Fruit fly (Drosophila melanogaster) whole organism, embryonic: ENCODE measurements around the gene Dhc36C.
A peak's percentile ranks its signal among the peaks of the same experiment; 100 is the strongest.

ENCODE experiments used
- Adf1 ChIP-seq: fragments of 200-800 bp; sonication (Bioruptor generic); IDR thresholded peaks from 2 replicates; pipeline ENCODE4 v1.3.6; 2022; ENCODE audit warnings: missing biosample characterization, missing genetic modification characterization
- Bdp1 ChIP-seq: fragments of 200-800 bp; sonication (Bioruptor generic); optimal IDR thresholded peaks from 3 replicates; lab custom pipeline; 2016; ENCODE audit warnings: missing biosample characterization, missing genetic modification characterization
- CG10274 ChIP-seq: fragments of 200-800 bp; sonication (Bioruptor generic); optimal IDR thresholded peaks from 3 replicates; lab custom pipeline; 2017; ENCODE audit warnings: missing biosample characterization, mild to moderate bottlenecking, missing genetic modification characterization
- CG11504 ChIP-seq: fragments of 200-800 bp; sonication (Bioruptor generic); optimal IDR thresholded peaks from 3 replicates; lab custom pipeline; 2019; ENCODE audit warnings: missing biosample characterization, mild to moderate bottlenecking, missing genetic modification characterization, moderate library complexity
- CG11560 ChIP-seq: fragments of 200-800 bp; sonication (Bioruptor generic); IDR thresholded peaks from 3 replicates; pipeline ENCODE4 v1.3.6; 2022; ENCODE audit warnings: missing biosample characterization, missing genetic modification characterization
- CG12942 ChIP-seq: fragments of 200-800 bp; sonication (Bioruptor generic); optimal IDR thresholded peaks from 3 replicates; lab custom pipeline; 2016; ENCODE audit warnings: missing biosample characterization, missing genetic modification characterization
- CG14441 ChIP-seq: fragments of 200-800 bp; sonication (Bioruptor generic); IDR thresholded peaks from 2 replicates; pipeline ENCODE4 v1.3.6; 2022; ENCODE audit warnings: missing biosample characterization, missing genetic modification characterization
- CG15601 ChIP-seq: fragments of 200-800 bp; sonication (Bioruptor generic); optimal IDR thresholded peaks from 3 replicates; lab custom pipeline; 2019; ENCODE audit warnings: missing biosample characterization, mild to moderate bottlenecking, missing genetic modification characterization, moderate library complexity
- CG15696 ChIP-seq: fragments of 200-800 bp; sonication (Bioruptor generic); optimal IDR thresholded peaks from 2 replicates; lab custom pipeline; 2019; ENCODE audit warnings: missing biosample characterization, mild to moderate bottlenecking, missing genetic modification characterization, moderate library complexity
- CG1603 ChIP-seq: fragments of 200-800 bp; sonication (Bioruptor generic); optimal IDR thresholded peaks from 2 replicates; lab custom pipeline; 2019; ENCODE audit warnings: missing biosample characterization, mild to moderate bottlenecking, missing genetic modification characterization, moderate library complexity
- CG18599 ChIP-seq: fragments of 200-800 bp; sonication (Bioruptor generic); optimal IDR thresholded peaks from 3 replicates; lab custom pipeline; 2017; ENCODE audit warnings: missing biosample characterization, missing genetic modification characterization, mild to moderate bottlenecking, moderate library complexity, missing genetic modification reagents
- CG18619 ChIP-seq: fragments of 200-800 bp; sonication (Bioruptor generic); optimal IDR thresholded peaks from 3 replicates; lab custom pipeline; 2017; ENCODE audit warnings: missing biosample characterization, mild to moderate bottlenecking, missing genetic modification characterization
- CG2678 ChIP-seq: fragments of 200-800 bp; sonication (Bioruptor generic); optimal IDR thresholded peaks from 3 replicates; lab custom pipeline; 2019; ENCODE audit warnings: missing biosample characterization, mild to moderate bottlenecking, missing genetic modification characterization, moderate library complexity
- CG31388 ChIP-seq: fragments of 200-800 bp; sonication (Bioruptor generic); optimal IDR thresholded peaks from 2 replicates; lab custom pipeline; 2016; ENCODE audit warnings: missing biosample characterization, missing genetic modification characterization
- CG31441 ChIP-seq: fragments of 200-800 bp; sonication (Bioruptor generic); IDR thresholded peaks from 2 replicates; pipeline ENCODE4 v1.3.6; 2022; ENCODE audit warnings: missing biosample characterization, missing genetic modification characterization
- CG34422 ChIP-seq: fragments of 200-800 bp; sonication (Bioruptor generic); IDR thresholded peaks from 3 replicates; pipeline ENCODE4 v1.3.6; 2022; ENCODE audit warnings: missing biosample characterization, missing genetic modification characterization
- CG42726 ChIP-seq: fragments of 200-800 bp; sonication (Bioruptor generic); IDR thresholded peaks from 2 replicates; pipeline ENCODE4 v1.3.6; 2022; ENCODE audit warnings: missing biosample characterization, missing genetic modification characterization; ENCODE audit not compliant: partially characterized antibody
- CG4820 ChIP-seq: fragments of 200-800 bp; sonication (Bioruptor generic); optimal IDR thresholded peaks from 3 replicates; lab custom pipeline; 2016; ENCODE audit warnings: missing biosample characterization, missing genetic modification characterization
- CG7963 ChIP-seq: fragments of 200-800 bp; sonication (Bioruptor generic); IDR thresholded peaks from 3 replicates; pipeline ENCODE4 v1.3.6; 2022; ENCODE audit warnings: missing biosample characterization, missing genetic modification characterization; ENCODE audit not compliant: partially characterized antibody
- CG8388 ChIP-seq: fragments of 200-800 bp; sonication (Bioruptor generic); optimal IDR thresholded peaks from 2 replicates; lab custom pipeline; 2019; ENCODE audit warnings: missing biosample characterization, mild to moderate bottlenecking, missing genetic modification characterization, moderate library complexity
- CG9817 ChIP-seq: fragments of 200-800 bp; sonication (Bioruptor generic); optimal IDR thresholded peaks from 2 replicates; lab custom pipeline; 2018; ENCODE audit warnings: missing biosample characterization, mild to moderate bottlenecking, missing genetic modification characterization, moderate library complexity
- CG9876 ChIP-seq: fragments of 200-800 bp; sonication (Bioruptor generic); optimal IDR thresholded peaks from 2 replicates; lab custom pipeline; 2016; ENCODE audit warnings: missing biosample characterization, missing genetic modification characterization
- Dek ChIP-seq: fragments of 200-800 bp; sonication (Bioruptor generic); optimal IDR thresholded peaks from 3 replicates; lab custom pipeline; 2019; ENCODE audit warnings: missing biosample characterization, mild to moderate bottlenecking, missing genetic modification characterization, moderate library complexity
- Gug ChIP-seq: fragments of 200-800 bp; sonication (Bioruptor generic); IDR thresholded peaks from 4 replicates; pipeline ENCODE4 v1.3.6; 2022; ENCODE audit warnings: missing biosample characterization, missing genetic modification characterization
- Hand ChIP-seq: fragments of 200-800 bp; sonication (Bioruptor generic); optimal IDR thresholded peaks from 2 replicates; lab custom pipeline; 2017; ENCODE audit warnings: mild to moderate bottlenecking, missing biosample characterization, missing genetic modification reagents, missing genetic modification characterization
- HmgZ ChIP-seq: fragments of 200-800 bp; sonication (Bioruptor generic); optimal IDR thresholded peaks from 2 replicates; lab custom pipeline; 2018; ENCODE audit warnings: missing biosample characterization, mild to moderate bottlenecking, missing genetic modification characterization
- NC2α ChIP-seq: fragments of 200-800 bp; sonication (Bioruptor generic); optimal IDR thresholded peaks from 2 replicates; lab custom pipeline; 2016; ENCODE audit warnings: missing biosample characterization, missing genetic modification characterization
- NK7.1 ChIP-seq: fragments of 200-800 bp; sonication (Bioruptor generic); optimal IDR thresholded peaks from 3 replicates; lab custom pipeline; 2016; ENCODE audit warnings: missing biosample characterization, missing genetic modification characterization
- NfI ChIP-seq: fragments of 200-800 bp; sonication (Bioruptor generic); optimal IDR thresholded peaks from 3 replicates; lab custom pipeline; 2018; ENCODE audit warnings: missing biosample characterization, mild to moderate bottlenecking, missing genetic modification characterization, moderate library complexity
- Rx ChIP-seq: fragments of 200-800 bp; sonication (Bioruptor generic); IDR thresholded peaks from 2 replicates; pipeline ENCODE4 v1.3.6; 2022; ENCODE audit warnings: missing biosample characterization, missing genetic modification characterization
- Sin3A ChIP-seq: fragments of >200 bp; optimal IDR thresholded peaks from 2 replicates; lab custom pipeline; 2018
- Six4 ChIP-seq: fragments of 200-800 bp; sonication (Bioruptor generic); optimal IDR thresholded peaks from 2 replicates; lab custom pipeline; 2016; ENCODE audit warnings: missing biosample characterization, missing genetic modification characterization
- chm ChIP-seq: fragments of 200-800 bp; sonication (Bioruptor generic); IDR thresholded peaks from 2 replicates; pipeline ENCODE4 v1.3.6; 2022; ENCODE audit warnings: missing biosample characterization, missing genetic modification characterization
- ci ChIP-seq: fragments of 200-800 bp; sonication (Bioruptor generic); IDR thresholded peaks from 3 replicates; pipeline ENCODE4 v1.3.6; 2022; ENCODE audit warnings: missing biosample characterization, missing genetic modification characterization
- crp ChIP-seq, 2 experiments: fragments of 200-800 bp; sonication (Bioruptor generic); optimal IDR thresholded peaks; 2 replicates in 1 of 2; 3 replicates in 1 of 2; lab custom pipeline; 2017; ENCODE audit warnings: missing biosample characterization in 2 of 2, missing genetic modification characterization in 2 of 2, mild to moderate bottlenecking in 1 of 2, moderate library complexity in 1 of 2
- eve ChIP-seq, 2 experiments: fragments of >200 bp; optimal IDR thresholded peaks; 2 replicates each; lab custom pipeline; 2017; ENCODE audit warnings: missing biosample characterization in 2 of 2, missing genetic modification characterization in 2 of 2
- fu2 ChIP-seq: fragments of 200-800 bp; sonication (Bioruptor generic); optimal IDR thresholded peaks from 2 replicates; lab custom pipeline; 2016; ENCODE audit warnings: missing biosample characterization, missing genetic modification characterization
- grau ChIP-seq: fragments of 200-800 bp; optimal IDR thresholded peaks from 3 replicates; lab custom pipeline; 2019; ENCODE audit warnings: missing biosample characterization, mild to moderate bottlenecking, missing genetic modification characterization, moderate library complexity
- gt ChIP-seq: fragments of 200-800 bp; sonication (Bioruptor generic); IDR thresholded peaks from 2 replicates; pipeline ENCODE4 v1.3.6; 2022; ENCODE audit warnings: missing biosample characterization, missing genetic modification characterization
- her ChIP-seq: fragments of 200-800 bp; sonication (Bioruptor generic); optimal IDR thresholded peaks from 2 replicates; lab custom pipeline; 2016; ENCODE audit warnings: missing biosample characterization, missing genetic modification characterization
- inv ChIP-seq: fragments of 200-800 bp; sonication (Bioruptor generic); IDR thresholded peaks from 2 replicates; pipeline ENCODE4 v1.3.6; 2022; ENCODE audit warnings: missing biosample characterization, missing genetic modification characterization; ENCODE audit not compliant: partially characterized antibody
- lab ChIP-seq: fragments of 200-800 bp; sonication (Bioruptor generic); optimal IDR thresholded peaks from 3 replicates; lab custom pipeline; 2017; ENCODE audit warnings: missing biosample characterization, missing genetic modification characterization, mild to moderate bottlenecking, moderate library complexity, missing genetic modification reagents
- nmo ChIP-seq: fragments of 200-800 bp; sonication (Bioruptor generic); optimal IDR thresholded peaks from 2 replicates; lab custom pipeline; 2018; ENCODE audit warnings: missing biosample characterization, mild to moderate bottlenecking, missing genetic modification characterization, moderate library complexity
- p53 ChIP-seq: fragments of 200-800 bp; sonication (Bioruptor generic); optimal IDR thresholded peaks from 2 replicates; lab custom pipeline; 2016; ENCODE audit warnings: missing biosample characterization, missing genetic modification characterization
- pb ChIP-seq: fragments of 200-800 bp; sonication (Bioruptor generic); optimal IDR thresholded peaks from 3 replicates; lab custom pipeline; 2016; ENCODE audit warnings: missing biosample characterization, missing genetic modification characterization
- schlank ChIP-seq: fragments of 200-800 bp; sonication (Bioruptor generic); optimal IDR thresholded peaks from 2 replicates; lab custom pipeline; 2018; ENCODE audit warnings: missing biosample characterization, mild to moderate bottlenecking, missing genetic modification characterization
- tgo ChIP-seq: fragments of 200-800 bp; sonication (Bioruptor generic); IDR thresholded peaks from 3 replicates; pipeline ENCODE4 v1.3.6; 2022; ENCODE audit warnings: missing biosample characterization, missing genetic modification characterization
- yki ChIP-seq: fragments of >200 bp; optimal IDR thresholded peaks from 3 replicates; lab custom pipeline; 2018
- zf30C ChIP-seq: fragments of 200-800 bp; sonication (Bioruptor generic); optimal IDR thresholded peaks from 3 replicates; lab custom pipeline; 2018; ENCODE audit warnings: missing biosample characterization, mild to moderate bottlenecking, missing genetic modification characterization

The Dhc36C gene

DNA sequence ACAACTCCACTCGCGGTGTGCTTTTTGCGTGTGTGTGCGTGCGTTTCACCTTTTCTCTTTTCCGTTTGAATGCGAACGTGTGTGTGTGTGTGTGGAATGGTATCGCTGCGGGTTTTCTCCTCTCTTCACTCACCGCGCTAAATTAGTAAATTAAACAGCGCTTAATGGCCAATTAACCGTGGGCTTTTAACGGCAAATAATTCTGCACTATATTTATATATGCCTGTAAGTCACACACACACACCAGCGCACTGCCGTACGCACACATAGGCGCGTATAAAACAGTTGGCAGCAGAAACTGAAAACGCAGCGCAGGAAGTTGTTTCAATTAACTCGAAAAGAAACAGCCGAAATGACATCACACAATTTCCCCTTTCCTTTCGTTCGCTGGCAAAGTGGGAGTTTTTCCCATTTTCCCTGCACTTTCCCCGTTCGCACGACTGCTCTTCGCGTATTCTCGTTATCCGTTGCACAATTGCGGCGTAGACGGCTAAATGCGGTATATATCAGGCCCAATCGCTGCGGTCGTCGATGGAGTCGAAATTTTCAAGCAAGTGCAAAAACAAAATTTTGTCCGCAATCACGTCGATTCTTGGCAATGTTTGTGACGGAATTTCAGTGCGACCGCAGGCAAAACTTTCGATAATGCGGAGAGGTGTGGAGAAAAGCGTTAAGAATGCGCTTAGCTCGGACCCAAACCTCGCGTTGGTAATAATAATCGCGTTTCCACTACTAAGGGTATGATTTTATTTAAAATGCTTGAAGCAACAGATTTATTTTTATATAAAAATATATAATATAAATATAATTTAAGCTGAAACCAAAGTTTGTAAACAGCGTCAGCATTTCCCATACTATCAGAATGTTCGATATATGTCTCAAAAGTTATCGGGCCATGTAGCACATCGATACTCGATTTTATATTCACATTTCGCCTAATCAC is 28.3 kb upstream of the Dhc36C start, which contains the start of gene BicD (continued):
- peak; percentile 47; the same call in 1 of the 2 replicates for TF ChIP-seq CG31441 (GFP tag; lab: Robert Waterston, UW)
- TF ChIP-seq ci (GFP tag; lab: Robert Waterston, UW), result no peak
- TF ChIP-seq CG12942 (GFP tag; lab: Kevin White, UChicago), result no peak
- no peak for TF ChIP-seq CG4820 (GFP tag; lab: Kevin White, UChicago)
- peak in 1 of 2 experiments; percentile 13 for TF ChIP-seq crp (GFP tag; optimal IDR thresholded peaks at IDR 0.05; lab: Kevin White, UChicago)
- no peak for TF ChIP-seq zf30C
- no peak; the same call in 1 of the 2 replicates for TF ChIP-seq Adf1 (GFP tag; lab: Robert Waterston, UW)
- 0 out of 3 replicates have a peak, but pooled peaks have one; percentile 9 for TF ChIP-seq CG7963
- TF ChIP-seq CG31388 (GFP tag; lab: Kevin White, UChicago), result no peak
- TF ChIP-seq inv (GFP tag; lab: Robert Waterston, UW), result peak; percentile 54
- TF ChIP-seq CG34422 (GFP tag; lab: Robert Waterston, UW), result peak; percentile 59; the same call in 1 of the 3 replicates
- peak; percentile 73 for TF ChIP-seq HmgZ (tag; lab: Kevin White, UChicago)
- no peak for TF ChIP-seq eve (GFP tag; optimal IDR thresholded peaks at IDR 0.05; lab: Kevin White, UChicago)
- TF ChIP-seq fu2 (GFP tag; lab: Kevin White, UChicago), result no peak
- TF ChIP-seq CG18619 (GFP tag; lab: Kevin White, UChicago), result no peak
- no peak for TF ChIP-seq CG9817 (tag; lab: Kevin White, UChicago)
- no peak for TF ChIP-seq pb
- TF ChIP-seq CG18599 (GFP tag; lab: Kevin White, UChicago), result peak; percentile 26
- no peak for TF ChIP-seq CG8388
- TF ChIP-seq her (GFP tag; lab: Kevin White, UChicago), result no peak
- TF ChIP-seq CG15601 (tag; lab: Kevin White, UChicago), result peak; percentile 68
- no peak for TF ChIP-seq Rx
- TF ChIP-seq yki, result no peak
- TF ChIP-seq CG9876, result no peak
- no peak for TF ChIP-seq CG14441 (GFP tag; lab: Robert Waterston, UW)
- peak; percentile 31 for TF ChIP-seq lab (GFP tag; lab: Kevin White, UChicago)
- TF ChIP-seq chm, result no peak
- no peak for TF ChIP-seq CG15696 (tag; lab: Kevin White, UChicago)
- no peak for TF ChIP-seq Gug (GFP tag; lab: Robert Waterston, UW)
- TF ChIP-seq gt (GFP tag; lab: Robert Waterston, UW), result no peak
- TF ChIP-seq Dek (tag; lab: Kevin White, UChicago), result peak; percentile 24
- TF ChIP-seq CG10274 (GFP tag; lab: Kevin White, UChicago), result no peak
- peak; percentile 20 for TF ChIP-seq grau (tag; lab: Kevin White, UChicago)
- peak; percentile 97 for TF ChIP-seq CG11560 (tag; lab: Robert Waterston, UW)
- no peak for TF ChIP-seq CG11504
- TF ChIP-seq NK7.1, result no peak
- peak; percentile 66 for TF ChIP-seq p53 (GFP tag; lab: Kevin White, UChicago)
- no peak for TF ChIP-seq NC2α (GFP tag; lab: Kevin White, UChicago)
- peak; percentile 31 for TF ChIP-seq Bdp1
- peak; percentile 89 for TF ChIP-seq nmo (GFP tag; lab: Kevin White, UChicago)
- TF ChIP-seq Hand (GFP tag; lab: Kevin White, UChicago), result no peak
- TF ChIP-seq CG2678 (tag; lab: Kevin White, UChicago), result peak; percentile 29
- TF ChIP-seq tgo (GFP tag; lab: Robert Waterston, UW), result no peak
- no peak for TF ChIP-seq Six4
- TF ChIP-seq schlank, result no peak
- TF ChIP-seq NfI (GFP tag; lab: Kevin White, UChicago), result no peak
- peak; percentile 35; the same call in 1 of the 2 replicates for TF ChIP-seq CG42726 (GFP tag; lab: Robert Waterston, UW)
- TF ChIP-seq CG1603, result peak; percentile 35
- TF ChIP-seq Sin3A (lab: Kevin White, UChicago), result peak; percentile 9
